Fruit fly (Drosophila melanogaster) whole organism: ENCODE data around the gene CG5849.

Experiments used
- CG8478 ChIP-seq: fragments of >200 bp; optimal IDR thresholded peaks from 2 replicates; lab custom pipeline; 2018; ENCODE audit warnings: inconsistent platforms
- Dll ChIP-seq: fragments of >200 bp; optimal IDR thresholded peaks from 2 replicates; lab custom pipeline; 2017
- psq ChIP-seq: fragments of >200 bp; optimal IDR thresholded peaks from 2 replicates; lab custom pipeline; 2017
- usp ChIP-seq: fragments of >200 bp; optimal IDR thresholded peaks from 2 replicates; lab custom pipeline; 2017; ENCODE audit warnings: missing biosample characterization, missing genetic modification characterization, mixed read lengths

dm6 chr3R:21753099-21753498, 13.2 kb downstream of the CG5849 start:
- TF ChIP-seq psq, result no peak
- no peak for TF ChIP-seq usp (GFP tag; lab: Kevin White, UChicago)
- no peak for TF ChIP-seq CG8478 (lab: Kevin White, UChicago)
- TF ChIP-seq Dll (lab: Kevin White, UChicago), result no peak
